Worm (Caenorhabditis elegans) whole organism, late embryonic: ENCODE data around the gene slc-25A26.

Experiments
- nhr-11 ChIP-seq: fragments of 150-350 bp; optimal IDR thresholded peaks from 2 replicates; lab custom pipeline; 2014; ENCODE audit warnings: missing biosample characterization, missing genetic modification characterization
- pag-3 ChIP-seq: sonication (generic microtip); optimal IDR thresholded peaks from 2 replicates; lab custom pipeline; 2016; ENCODE audit warnings: missing compliant biosample characterization, missing genetic modification characterization, borderline replicate concordance
- pqm-1 ChIP-seq: sonication (generic microtip); optimal IDR thresholded peaks from 2 replicates; lab custom pipeline; 2016; ENCODE audit warnings: missing genetic modification characterization, missing compliant biosample characterization
- pros-1 ChIP-seq: fragments of 150-350 bp; optimal IDR thresholded peaks from 2 replicates; lab custom pipeline; 2014; ENCODE audit warnings: missing biosample characterization, missing genetic modification reagents, missing genetic modification characterization
- unc-3 ChIP-seq, 2 experiments: fragments of 200-800 bp in 1 of 2; sonication (Bioruptor generic) in 1 of 2; sonication (generic microtip) in 1 of 2; conservative IDR thresholded peaks in 1 of 2; optimal IDR thresholded peaks in 1 of 2; 2 replicates each; pipeline versions ENCODE4 v1.3.6 to Lab custom; 2016 to 2022; ENCODE audit warnings: missing compliant biosample characterization in 2 of 2, missing genetic modification characterization in 2 of 2, missing genetic modification reagents in 1 of 2
- unc-86 ChIP-seq: sonication (generic microtip); optimal IDR thresholded peaks from 2 replicates; lab custom pipeline; 2016; ENCODE audit warnings: missing genetic modification characterization, missing compliant biosample characterization

ce11 chrIV:8914187-8914586, 16.1 kb upstream of the slc-25A26 start:
- TF ChIP-seq pqm-1 (no peak), nhr-11 (tag; lab: Kevin White, UChicago) (no peak), unc-86 (tag; lab: Kevin White, UChicago) (no peak), unc-3 (GFP tag; conservative IDR thresholded peaks at IDR 0.05; lab: Robert Waterston, UW) (no peak), unc-3 (tag; optimal IDR thresholded peaks at IDR 0.05; lab: Kevin White, UChicago) (no peak), pag-3 (tag; lab: Kevin White, UChicago) (no peak), pros-1 (no peak)
